Worm (Caenorhabditis elegans) whole organism, midembryonic: ENCODE measurements around the gene phb-2.

Experiments used
- T22C8.4 ChIP-seq: fragments of 200-800 bp; sonication (Bioruptor generic); IDR thresholded peaks from 2 replicates; pipeline ENCODE4 v1.3.6; 2022; ENCODE audit warnings: missing genetic modification characterization, missing compliant biosample characterization
- cog-1 ChIP-seq: sonication (generic microtip); optimal IDR thresholded peaks from 2 replicates; lab custom pipeline; 2016; ENCODE audit warnings: missing genetic modification characterization, missing compliant biosample characterization
- flt-1 ChIP-seq: fragments of 200-800 bp; sonication (Bioruptor generic); IDR thresholded peaks from 2 replicates; pipeline ENCODE4 v1.3.6; 2022; ENCODE audit warnings: missing genetic modification characterization, missing compliant biosample characterization
- med-1 ChIP-seq: sonication (generic microtip); optimal IDR thresholded peaks from 2 replicates; lab custom pipeline; 2017; ENCODE audit warnings: missing genetic modification characterization, mild to moderate bottlenecking, missing compliant biosample characterization, antibody characterized with exemption, missing genetic modification reagents; ENCODE audit not compliant: insufficient read depth
- ref-1 ChIP-seq: fragments of 200-800 bp; sonication (Bioruptor generic); conservative IDR thresholded peaks from 2 replicates; pipeline ENCODE4 v1.3.6; 2022; ENCODE audit warnings: missing genetic modification reagents, missing genetic modification characterization, missing compliant biosample characterization
- tab-1 ChIP-seq: fragments of 200-800 bp; sonication (Bioruptor generic); IDR thresholded peaks from 2 replicates; pipeline ENCODE4 v1.3.6; 2022; ENCODE audit warnings: missing genetic modification characterization, missing compliant biosample characterization
- ztf-23 ChIP-seq: fragments of 200-800 bp; sonication (Bioruptor generic); IDR thresholded peaks from 2 replicates; pipeline ENCODE4 v1.3.6; 2022; ENCODE audit warnings: missing genetic modification reagents, missing genetic modification characterization, missing compliant biosample characterization

- TF ChIP-seq cog-1 (tag; lab: Kevin White, UChicago) = no peak
- TF ChIP-seq tab-1 (GFP tag; lab: Robert Waterston, UW) = no peak
- TF ChIP-seq T22C8.4 (GFP tag; lab: Robert Waterston, UW) = no peak
- no peak for TF ChIP-seq ref-1
- TF ChIP-seq ztf-23 (GFP tag; lab: Robert Waterston, UW) = no peak
- no peak for TF ChIP-seq flt-1 (GFP tag; lab: Robert Waterston, UW)
- no peak for TF ChIP-seq med-1 (GFP tag; lab: Kevin White, UChicago)
Observed at ce11 chrII:6236093-6236945, 14.9 kb upstream of the phb-2 start.
